Fruit fly (Drosophila melanogaster) whole organism, embryonic: ENCODE measurements around the gene Kr-h1.

ENCODE experiments used
- Atf6 ChIP-seq: fragments of 200-800 bp; sonication (Bioruptor generic); IDR thresholded peaks from 2 replicates; pipeline ENCODE4 v1.3.6; 2022; ENCODE audit warnings: missing biosample characterization, missing genetic modification characterization
- B-H2 ChIP-seq: fragments of 200-800 bp; sonication (Bioruptor generic); optimal IDR thresholded peaks from 2 replicates; lab custom pipeline; 2018; ENCODE audit warnings: missing biosample characterization, mild to moderate bottlenecking, missing genetic modification characterization
- BEAF-32 ChIP-seq: fragments of 200-800 bp; sonication (Bioruptor generic); optimal IDR thresholded peaks from 3 replicates; lab custom pipeline; 2017; ENCODE audit warnings: missing biosample characterization, missing genetic modification characterization, mild to moderate bottlenecking, moderate library complexity, missing genetic modification reagents
- CG10209 ChIP-seq: fragments of 200-800 bp; sonication (Bioruptor generic); optimal IDR thresholded peaks from 3 replicates; lab custom pipeline; 2017; ENCODE audit warnings: missing biosample characterization, mild to moderate bottlenecking, missing genetic modification characterization, missing genetic modification reagents
- CG12942 ChIP-seq: fragments of 200-800 bp; sonication (Bioruptor generic); optimal IDR thresholded peaks from 3 replicates; lab custom pipeline; 2016; ENCODE audit warnings: missing biosample characterization, missing genetic modification characterization
- CG1603 ChIP-seq: fragments of 200-800 bp; sonication (Bioruptor generic); optimal IDR thresholded peaks from 2 replicates; lab custom pipeline; 2019; ENCODE audit warnings: missing biosample characterization, mild to moderate bottlenecking, missing genetic modification characterization, moderate library complexity
- CG16863 ChIP-seq: fragments of 200-800 bp; sonication (Bioruptor generic); optimal IDR thresholded peaks from 3 replicates; lab custom pipeline; 2016; ENCODE audit warnings: missing biosample characterization, missing genetic modification characterization
- CG17802 ChIP-seq: fragments of 200-800 bp; sonication (Bioruptor generic); optimal IDR thresholded peaks from 2 replicates; lab custom pipeline; 2018; ENCODE audit warnings: missing biosample characterization, mild to moderate bottlenecking, missing genetic modification characterization, moderate library complexity
- CG18011 ChIP-seq: fragments of 200-800 bp; sonication (Bioruptor generic); optimal IDR thresholded peaks from 2 replicates; lab custom pipeline; 2017; ENCODE audit warnings: missing biosample characterization, missing genetic modification characterization, mild to moderate bottlenecking, moderate library complexity, missing genotype
- CG18262 ChIP-seq: fragments of 200-800 bp; optimal IDR thresholded peaks from 3 replicates; lab custom pipeline; 2019; ENCODE audit warnings: missing biosample characterization, mild to moderate bottlenecking, missing genetic modification characterization, moderate library complexity
- CG1832 ChIP-seq: fragments of 200-800 bp; sonication (Bioruptor generic); optimal IDR thresholded peaks from 2 replicates; lab custom pipeline; 2017; ENCODE audit warnings: missing biosample characterization, mild to moderate bottlenecking, missing genetic modification characterization, inconsistent platforms
- CG18764 ChIP-seq: fragments of 200-800 bp; sonication (Bioruptor generic); optimal IDR thresholded peaks from 3 replicates; lab custom pipeline; 2016; ENCODE audit warnings: missing biosample characterization, missing genetic modification characterization
- CG30403 ChIP-seq: fragments of 200-800 bp; sonication (Bioruptor generic); optimal IDR thresholded peaks from 3 replicates; lab custom pipeline; 2016; ENCODE audit warnings: missing biosample characterization, missing genetic modification characterization
- CG34422 ChIP-seq: fragments of 200-800 bp; sonication (Bioruptor generic); IDR thresholded peaks from 3 replicates; pipeline ENCODE4 v1.3.6; 2022; ENCODE audit warnings: missing biosample characterization, missing genetic modification characterization
- CG7357 ChIP-seq: fragments of 200-800 bp; sonication (Bioruptor generic); IDR thresholded peaks from 3 replicates; pipeline ENCODE4 v1.3.6; 2022; ENCODE audit warnings: missing biosample characterization, missing genetic modification characterization
- CG7745 ChIP-seq: fragments of 200-800 bp; sonication (Bioruptor generic); optimal IDR thresholded peaks from 2 replicates; lab custom pipeline; 2018; ENCODE audit warnings: missing biosample characterization, mild to moderate bottlenecking, missing genetic modification characterization, moderate library complexity
- CG8359 ChIP-seq: fragments of 200-800 bp; sonication (Bioruptor generic); optimal IDR thresholded peaks from 2 replicates; lab custom pipeline; 2017; ENCODE audit warnings: missing biosample characterization, mild to moderate bottlenecking, missing genetic modification characterization, borderline replicate concordance
- CG8765 ChIP-seq: fragments of 200-800 bp; sonication (Bioruptor generic); IDR thresholded peaks from 2 replicates; pipeline ENCODE4 v1.3.6; 2022; ENCODE audit warnings: missing biosample characterization, missing genetic modification characterization
- D19A ChIP-seq: fragments of 200-800 bp; optimal IDR thresholded peaks from 3 replicates; lab custom pipeline; 2019; ENCODE audit warnings: missing biosample characterization, mild to moderate bottlenecking, missing genetic modification characterization, moderate library complexity
- GATAe ChIP-seq: fragments of 200-800 bp; sonication (Bioruptor generic); conservative IDR thresholded peaks from 2 replicates; pipeline ENCODE4 v1.3.6; 2022; ENCODE audit warnings: missing biosample characterization, missing genetic modification characterization
- Hmr ChIP-seq: fragments of 200-800 bp; sonication (Bioruptor generic); optimal IDR thresholded peaks from 3 replicates; lab custom pipeline; 2017; ENCODE audit warnings: mild to moderate bottlenecking, missing biosample characterization, missing genetic modification reagents, missing genetic modification characterization
- Hr3 ChIP-seq: fragments of 200-800 bp; sonication (Bioruptor generic); optimal IDR thresholded peaks from 3 replicates; lab custom pipeline; 2016; ENCODE audit warnings: missing biosample characterization, missing genetic modification characterization
- MESR4 ChIP-seq: fragments of 200-800 bp; sonication (Bioruptor generic); optimal IDR thresholded peaks from 2 replicates; lab custom pipeline; 2018; ENCODE audit warnings: missing biosample characterization, mild to moderate bottlenecking, missing genetic modification characterization, moderate library complexity
- Med ChIP-seq: fragments of 200-800 bp; sonication (Bioruptor generic); peaks from one replicate; lab custom pipeline; 2016; ENCODE audit warnings: missing biosample characterization, missing genetic modification characterization, mild to moderate bottlenecking, inconsistent platforms, moderate library complexity
- PHDP ChIP-seq: fragments of 200-800 bp; sonication (Bioruptor generic); optimal IDR thresholded peaks from 3 replicates; lab custom pipeline; 2018; ENCODE audit warnings: missing biosample characterization, mild to moderate bottlenecking, missing genetic modification characterization, moderate library complexity
- Poxn ChIP-seq: fragments of 200-800 bp; sonication (Bioruptor generic); IDR thresholded peaks from 2 replicates; pipeline ENCODE4 v1.3.6; 2022; ENCODE audit warnings: missing biosample characterization, missing genetic modification characterization
- Sin3A ChIP-seq: fragments of >200 bp; optimal IDR thresholded peaks from 2 replicates; lab custom pipeline; 2018
- bowl ChIP-seq: fragments of 200-800 bp; sonication (Bioruptor generic); IDR thresholded peaks from 2 replicates; pipeline ENCODE4 v1.3.6; 2022; ENCODE audit warnings: missing biosample characterization, missing genetic modification characterization
- cas ChIP-seq: fragments of 200-800 bp; sonication (Bioruptor generic); IDR thresholded peaks from 2 replicates; pipeline ENCODE4 v1.3.6; 2022; ENCODE audit warnings: missing biosample characterization, missing genetic modification characterization
- crp ChIP-seq, 2 experiments: fragments of 200-800 bp; sonication (Bioruptor generic); optimal IDR thresholded peaks; 2 replicates in 1 of 2; 3 replicates in 1 of 2; lab custom pipeline; 2017; ENCODE audit warnings: missing biosample characterization in 2 of 2, missing genetic modification characterization in 2 of 2, mild to moderate bottlenecking in 1 of 2, moderate library complexity in 1 of 2
- dati ChIP-seq: fragments of 200-800 bp; sonication (Bioruptor generic); IDR thresholded peaks from 2 replicates; pipeline ENCODE4 v1.3.6; 2022; ENCODE audit warnings: missing biosample characterization, missing genetic modification characterization
- grau ChIP-seq: fragments of 200-800 bp; optimal IDR thresholded peaks from 3 replicates; lab custom pipeline; 2019; ENCODE audit warnings: missing biosample characterization, mild to moderate bottlenecking, missing genetic modification characterization, moderate library complexity
- jumu ChIP-seq: fragments of 200-800 bp; sonication (Bioruptor generic); optimal IDR thresholded peaks from 3 replicates; lab custom pipeline; 2016; ENCODE audit warnings: missing biosample characterization, missing genetic modification characterization
- kni ChIP-seq: fragments of 200-800 bp; sonication (Bioruptor generic); optimal IDR thresholded peaks from 3 replicates; lab custom pipeline; 2017; ENCODE audit warnings: mild to moderate bottlenecking, missing biosample characterization, missing genetic modification reagents, missing genetic modification characterization
- knrl ChIP-seq: fragments of 200-800 bp; sonication (Bioruptor generic); IDR thresholded peaks from 3 replicates; pipeline ENCODE4 v1.3.6; 2022; ENCODE audit warnings: missing biosample characterization, missing genetic modification characterization; ENCODE audit not compliant: partially characterized antibody
- pros ChIP-seq: fragments of 200-800 bp; sonication (Bioruptor generic); optimal IDR thresholded peaks from 3 replicates; lab custom pipeline; 2019; ENCODE audit warnings: missing biosample characterization, mild to moderate bottlenecking, missing genetic modification characterization, moderate library complexity
- sna ChIP-seq: fragments of 200-800 bp; sonication (Bioruptor generic); IDR thresholded peaks from 2 replicates; pipeline ENCODE4 v1.3.6; 2022; ENCODE audit warnings: missing biosample characterization, missing genetic modification characterization; ENCODE audit not compliant: partially characterized antibody
- sob ChIP-seq: fragments of 200-800 bp; sonication (Bioruptor generic); IDR thresholded peaks from 2 replicates; pipeline ENCODE4 v1.3.6; 2022; ENCODE audit warnings: missing biosample characterization, missing genetic modification characterization
- tio ChIP-seq: fragments of 200-800 bp; sonication (Bioruptor generic); optimal IDR thresholded peaks from 2 replicates; lab custom pipeline; 2017; ENCODE audit warnings: missing biosample characterization, missing genetic modification characterization, inconsistent platforms
- tll ChIP-seq, 2 experiments: fragments of 200-800 bp in 1 of 2; fragments of >200 bp in 1 of 2; sonication (Bioruptor generic) in 1 of 2; optimal IDR thresholded peaks; 2 replicates each; lab custom pipeline; 2017 to 2019; ENCODE audit warnings: missing biosample characterization in 2 of 2, missing genetic modification characterization in 2 of 2, mild to moderate bottlenecking in 1 of 2, moderate library complexity in 1 of 2

Gene Kr-h1

DNA sequence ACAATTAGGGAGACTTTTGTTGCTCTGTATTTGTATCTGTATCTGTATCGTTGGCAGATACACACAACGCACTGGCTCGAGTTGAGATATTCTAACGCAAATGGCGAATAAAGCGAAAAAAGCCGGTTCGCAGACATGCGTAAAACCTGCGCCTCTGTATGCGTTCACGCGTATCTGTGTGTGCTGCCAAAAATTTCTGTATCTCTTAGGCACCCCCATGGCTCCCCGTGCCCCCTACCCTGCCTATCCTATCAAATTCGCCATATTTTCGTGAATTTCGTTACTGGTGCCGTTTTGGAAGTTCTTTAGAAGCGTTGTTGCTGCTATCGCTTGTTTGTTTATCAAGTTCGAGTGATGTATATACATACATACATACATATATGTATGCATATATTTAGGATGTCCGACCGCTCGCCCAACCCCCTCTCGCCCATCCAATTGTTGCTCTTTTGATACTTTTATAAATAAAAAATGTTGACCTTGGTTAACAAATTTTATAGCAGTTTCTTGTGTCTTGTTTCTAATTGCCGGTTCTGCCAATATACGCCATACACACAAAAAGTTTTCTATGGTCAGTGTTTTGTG lies 3.4 kb downstream of the Kr-h1 start (continued):
- TF ChIP-seq Poxn (GFP tag; lab: Robert Waterston, UW) (no peak), CG16863 (no peak), cas (GFP tag; lab: Robert Waterston, UW) (0 out of 2 replicates have a peak, but pooled peaks have one; percentile 9), CG8359 (no peak), CG18011 (GFP tag; lab: Kevin White, UChicago) (no peak), bowl (GFP tag; lab: Robert Waterston, UW) (no peak), CG18262 (tag; lab: Kevin White, UChicago) (no peak), B-H2 (GFP tag; lab: Kevin White, UChicago) (peak; percentile 79), dati (GFP tag; lab: Robert Waterston, UW) (no peak), Med (GFP tag; lab: Kevin White, UChicago) (no peak), PHDP (tag; lab: Kevin White, UChicago) (no peak), Hr3 (no peak), kni (GFP tag; lab: Kevin White, UChicago) (no peak), CG7745 (tag; lab: Kevin White, UChicago) (no peak), CG17802 (tag; lab: Kevin White, UChicago) (no peak), CG1832 (GFP tag; lab: Kevin White, UChicago) (no peak), knrl (GFP tag; lab: Robert Waterston, UW) (no peak), CG1603 (tag; lab: Kevin White, UChicago) (no peak), tll (GFP tag; optimal IDR thresholded peaks at IDR 0.05; lab: Kevin White, UChicago) (no peak), CG7357 (GFP tag; lab: Robert Waterston, UW) (no peak), crp (GFP tag; optimal IDR thresholded peaks at IDR 0.05; lab: Kevin White, UChicago) (no peak), CG18764 (GFP tag; lab: Kevin White, UChicago) (no peak), CG30403 (GFP tag; lab: Kevin White, UChicago) (no peak), Hmr (GFP tag; lab: Kevin White, UChicago) (peak; percentile 40), CG12942 (GFP tag; lab: Kevin White, UChicago) (no peak), CG34422 (peak; percentile 20; the same call in 1 of the 3 replicates), GATAe (GFP tag; lab: Robert Waterston, UW) (peak; percentile 48), Atf6 (GFP tag; lab: Robert Waterston, UW) (peak; percentile 13; the same call in 1 of the 2 replicates), D19A (tag; lab: Kevin White, UChicago) (no peak), pros (no peak)

DNA sequence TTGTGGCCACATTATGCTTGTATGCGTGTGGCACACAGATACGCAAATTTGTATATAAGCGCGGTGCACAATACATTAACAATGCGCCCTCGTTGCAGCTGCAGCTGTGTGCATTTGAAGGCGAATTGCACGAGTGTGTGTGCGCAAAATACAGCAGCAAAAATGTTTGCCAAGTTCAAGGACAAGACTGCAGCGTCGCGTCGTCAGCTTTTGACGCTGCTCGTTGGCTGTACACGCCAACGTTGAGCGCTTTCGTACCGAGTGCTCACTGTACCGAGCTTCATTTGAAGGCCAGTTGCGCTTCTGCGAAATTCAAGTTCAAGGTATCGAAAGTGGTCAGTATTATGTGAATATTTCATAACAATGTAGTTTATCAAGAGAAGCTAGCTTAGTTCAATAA lies 4.4 kb downstream of the Kr-h1 start:
- TF ChIP-seq BEAF-32 (GFP tag; lab: Kevin White, UChicago): no peak
- peak; percentile 5 for TF ChIP-seq grau (tag; lab: Kevin White, UChicago)
- TF ChIP-seq jumu (GFP tag; lab: Kevin White, UChicago): no peak
- peak; percentile 13 for TF ChIP-seq Med (GFP tag; lab: Kevin White, UChicago)
- TF ChIP-seq CG10209 (GFP tag; lab: Kevin White, UChicago): no peak
- TF ChIP-seq Sin3A (lab: Kevin White, UChicago): no peak
- peak; percentile 27; the same call in 1 of the 2 replicates for TF ChIP-seq sob (GFP tag; lab: Robert Waterston, UW)
- no peak for TF ChIP-seq MESR4
- 0 out of 2 replicates have a peak, but pooled peaks have one; percentile 33 for TF ChIP-seq CG8765 (GFP tag; lab: Robert Waterston, UW)
- TF ChIP-seq tio (GFP tag; lab: Kevin White, UChicago): no peak
- no peak for TF ChIP-seq sna (GFP tag; lab: Robert Waterston, UW)
- TF ChIP-seq, all 482 proteins: peak for 4
